Worm (Caenorhabditis elegans) whole organism, midembryonic: ENCODE data around the gene cex-2.

Experiments
- T22C8.4 ChIP-seq: fragments of 200-800 bp; sonication (Bioruptor generic); IDR thresholded peaks from 2 replicates; pipeline ENCODE4 v1.3.6; 2022; ENCODE audit warnings: missing genetic modification characterization, missing compliant biosample characterization
- cog-1 ChIP-seq: sonication (generic microtip); optimal IDR thresholded peaks from 2 replicates; lab custom pipeline; 2016; ENCODE audit warnings: missing genetic modification characterization, missing compliant biosample characterization
- flt-1 ChIP-seq: fragments of 200-800 bp; sonication (Bioruptor generic); IDR thresholded peaks from 2 replicates; pipeline ENCODE4 v1.3.6; 2022; ENCODE audit warnings: missing genetic modification characterization, missing compliant biosample characterization
- klf-2 ChIP-seq: fragments of 200-800 bp; sonication (Bioruptor generic); conservative IDR thresholded peaks from 2 replicates; pipeline ENCODE4 v1.3.6; 2022; ENCODE audit warnings: missing genetic modification reagents, missing genetic modification characterization, missing compliant biosample characterization
- med-1 ChIP-seq: sonication (generic microtip); optimal IDR thresholded peaks from 2 replicates; lab custom pipeline; 2017; ENCODE audit warnings: missing genetic modification characterization, mild to moderate bottlenecking, missing compliant biosample characterization, antibody characterized with exemption, missing genetic modification reagents; ENCODE audit not compliant: insufficient read depth
- ref-1 ChIP-seq: fragments of 200-800 bp; sonication (Bioruptor generic); conservative IDR thresholded peaks from 2 replicates; pipeline ENCODE4 v1.3.6; 2022; ENCODE audit warnings: missing genetic modification reagents, missing genetic modification characterization, missing compliant biosample characterization
- tab-1 ChIP-seq: fragments of 200-800 bp; sonication (Bioruptor generic); IDR thresholded peaks from 2 replicates; pipeline ENCODE4 v1.3.6; 2022; ENCODE audit warnings: missing genetic modification characterization, missing compliant biosample characterization
- ztf-23 ChIP-seq: fragments of 200-800 bp; sonication (Bioruptor generic); IDR thresholded peaks from 2 replicates; pipeline ENCODE4 v1.3.6; 2022; ENCODE audit warnings: missing genetic modification reagents, missing genetic modification characterization, missing compliant biosample characterization
- ztf-29 ChIP-seq: fragments of 200-800 bp; sonication (Bioruptor generic); IDR thresholded peaks from 2 replicates; pipeline ENCODE4 v1.3.6; 2022; ENCODE audit warnings: missing genetic modification reagents, missing genetic modification characterization, missing compliant biosample characterization

The cex-2 gene

ce11 chrII:7836613-7837226 is 1.5 kb upstream of the cex-2 start:
- no peak for TF ChIP-seq ztf-23 (GFP tag; lab: Robert Waterston, UW)
- no peak for TF ChIP-seq klf-2 (GFP tag; lab: Robert Waterston, UW)
- no peak for TF ChIP-seq med-1 (GFP tag; lab: Kevin White, UChicago)
- TF ChIP-seq T22C8.4: no peak
- no peak for TF ChIP-seq tab-1
- no peak for TF ChIP-seq ref-1 (GFP tag; lab: Robert Waterston, UW)
- no peak for TF ChIP-seq ztf-29
- TF ChIP-seq flt-1 (GFP tag; lab: Robert Waterston, UW): no peak

ce11 chrII:7832054-7832453 is 3.2 kb downstream of the cex-2 start, which contains the start of gene T09A5.14:
Gene T09A5.14 (plus strand): TSS chrII:7832354.
- no peak for TF ChIP-seq med-1 (GFP tag; lab: Kevin White, UChicago)
- no peak for TF ChIP-seq ztf-29
- no peak for TF ChIP-seq flt-1 (GFP tag; lab: Robert Waterston, UW)
- TF ChIP-seq ztf-23 (GFP tag; lab: Robert Waterston, UW): no peak
- no peak for TF ChIP-seq ref-1 (GFP tag; lab: Robert Waterston, UW)

- TF ChIP-seq ztf-29 (no peak), ztf-23 (GFP tag; lab: Robert Waterston, UW) (no peak)
Observed at ce11 chrII:7829616-7830015, 5.6 kb downstream of the cex-2 start.

ce11 chrII:7827883-7828282 is 7.3 kb downstream of the cex-2 start:
- TF ChIP-seq ztf-29 (no peak), med-1 (GFP tag; lab: Kevin White, UChicago) (no peak), T22C8.4 (no peak), ztf-23 (GFP tag; lab: Robert Waterston, UW) (no peak), ref-1 (GFP tag; lab: Robert Waterston, UW) (no peak), cog-1 (tag; lab: Kevin White, UChicago) (no peak), tab-1 (no peak)

- TF ChIP-seq ztf-23 (GFP tag; lab: Robert Waterston, UW) (no peak), T22C8.4 (no peak), ref-1 (GFP tag; lab: Robert Waterston, UW) (no peak), cog-1 (tag; lab: Kevin White, UChicago) (no peak), flt-1 (GFP tag; lab: Robert Waterston, UW) (no peak), med-1 (GFP tag; lab: Kevin White, UChicago) (no peak), ztf-29 (no peak), tab-1 (no peak), klf-2 (GFP tag; lab: Robert Waterston, UW) (no peak)
Observed at ce11 chrII:7825107-7825506, 10.1 kb downstream of the cex-2 start, which contains the start of gene srw-62. Gene srw-62 (plus strand): TSS chrII:7825407.

- TF ChIP-seq med-1 (GFP tag; lab: Kevin White, UChicago): no peak
- TF ChIP-seq cog-1 (tag; lab: Kevin White, UChicago): no peak
- no peak for TF ChIP-seq ztf-23 (GFP tag; lab: Robert Waterston, UW)
- TF ChIP-seq ztf-29: no peak
- TF ChIP-seq flt-1 (GFP tag; lab: Robert Waterston, UW): no peak
Observed at ce11 chrII:7822454-7822853, 12.8 kb downstream of the cex-2 start, which contains the start of gene irld-47. Gene irld-47 (minus strand): TSS chrII:7822554.

ce11 chrII:7819359-7819758 is 15.9 kb downstream of the cex-2 start:
- no peak for TF ChIP-seq ztf-29
- no peak for TF ChIP-seq ref-1 (GFP tag; lab: Robert Waterston, UW)
- no peak for TF ChIP-seq klf-2 (GFP tag; lab: Robert Waterston, UW)
- TF ChIP-seq flt-1 (GFP tag; lab: Robert Waterston, UW): no peak
- no peak for TF ChIP-seq T22C8.4
- no peak for TF ChIP-seq med-1 (GFP tag; lab: Kevin White, UChicago)
- no peak for TF ChIP-seq cog-1 (tag; lab: Kevin White, UChicago)
- no peak for TF ChIP-seq ztf-23 (GFP tag; lab: Robert Waterston, UW)
- TF ChIP-seq tab-1: no peak

ce11 chrII:7817580-7817979 is 17.6 kb downstream of the cex-2 start:
- TF ChIP-seq tab-1 (no peak), flt-1 (GFP tag; lab: Robert Waterston, UW) (no peak), med-1 (GFP tag; lab: Kevin White, UChicago) (no peak), klf-2 (GFP tag; lab: Robert Waterston, UW) (no peak), ref-1 (GFP tag; lab: Robert Waterston, UW) (no peak), T22C8.4 (no peak), ztf-29 (no peak), cog-1 (tag; lab: Kevin White, UChicago) (no peak), ztf-23 (GFP tag; lab: Robert Waterston, UW) (no peak)

- no peak for TF ChIP-seq ztf-29
- peak; percentile 37; the same call in 1 of the 2 replicates for TF ChIP-seq T22C8.4
Observed at ce11 chrII:7816163-7816776, 18.9 kb downstream of the cex-2 start, which contains the start of gene cki-2. Gene cki-2 (plus strand): TSS chrII:7816499.

ce11 chrII:7815406-7815805 is 19.8 kb downstream of the cex-2 start:
- no peak for TF ChIP-seq ztf-23 (GFP tag; lab: Robert Waterston, UW)
- TF ChIP-seq ztf-29: no peak
- TF ChIP-seq med-1 (GFP tag; lab: Kevin White, UChicago): no peak
- TF ChIP-seq ref-1 (GFP tag; lab: Robert Waterston, UW): no peak
- no peak for TF ChIP-seq cog-1 (tag; lab: Kevin White, UChicago)
- TF ChIP-seq tab-1: no peak
- TF ChIP-seq T22C8.4: no peak
- no peak for TF ChIP-seq klf-2 (GFP tag; lab: Robert Waterston, UW)
- TF ChIP-seq flt-1 (GFP tag; lab: Robert Waterston, UW): no peak
